Worm (Caenorhabditis elegans) whole organism, L3 larva: ENCODE measurements around the gene fbxa-75.

Experiments
- R02D3.7 ChIP-seq: fragments of 150-350 bp; optimal IDR thresholded peaks from 2 replicates; lab custom pipeline; 2014; ENCODE audit warnings: missing biosample characterization, missing genetic modification characterization
- ama-1 ChIP-seq: fragments of 150-350 bp; optimal IDR thresholded peaks from 2 replicates; lab custom pipeline; 2018
- ceh-28 ChIP-seq: fragments of 150-350 bp; optimal IDR thresholded peaks from 2 replicates; lab custom pipeline; 2014; ENCODE audit warnings: missing biosample characterization, missing genetic modification reagents, missing genetic modification characterization
- daf-12 ChIP-seq: fragments of 150-350 bp; optimal IDR thresholded peaks from 2 replicates; lab custom pipeline; 2014; ENCODE audit warnings: missing biosample characterization, missing genetic modification reagents, missing genetic modification characterization
- eor-1 ChIP-seq, 2 experiments: fragments of 150-350 bp; optimal IDR thresholded peaks; 2 replicates each; lab custom pipeline; 2014 to 2018; ENCODE audit warnings: missing biosample characterization in 2 of 2, missing genetic modification characterization in 2 of 2
- fkh-10 ChIP-seq: sonication (generic microtip); optimal IDR thresholded peaks from 2 replicates; lab custom pipeline; 2017; ENCODE audit warnings: missing biosample characterization, missing genetic modification reagents, missing genetic modification characterization
- lin-39 ChIP-seq: fragments of 150-350 bp; optimal IDR thresholded peaks from 2 replicates; lab custom pipeline; 2018; ENCODE audit warnings: missing biosample characterization, missing genetic modification reagents, missing genetic modification characterization
- mdl-1 ChIP-seq: fragments of 150-350 bp; optimal IDR thresholded peaks from 2 replicates; lab custom pipeline; 2014; ENCODE audit warnings: missing biosample characterization, missing genetic modification characterization
- nfya-1 ChIP-seq: sonication (generic microtip); optimal IDR thresholded peaks from 2 replicates; lab custom pipeline; 2017; ENCODE audit warnings: missing genetic modification characterization, mild to moderate bottlenecking, missing compliant biosample characterization, antibody characterized with exemption, moderate library complexity; ENCODE audit not compliant: insufficient read depth
- nhr-43 ChIP-seq: sonication (generic microtip); optimal IDR thresholded peaks from 2 replicates; lab custom pipeline; 2016; ENCODE audit warnings: mild to moderate bottlenecking, missing genetic modification characterization, missing compliant biosample characterization; ENCODE audit not compliant: poor library complexity, severe bottlenecking
- unc-39 ChIP-seq: sonication (generic microtip); optimal IDR thresholded peaks from 4 replicates; lab custom pipeline; 2017; ENCODE audit warnings: missing biosample characterization, missing genetic modification characterization
- unc-62 ChIP-seq: fragments of 150-350 bp; sonication (generic microtip); optimal IDR thresholded peaks from 4 replicates; lab custom pipeline; 2014; ENCODE audit warnings: missing biosample characterization, missing genetic modification reagents, missing genetic modification characterization
- zag-1 ChIP-seq: fragments of 150-350 bp; optimal IDR thresholded peaks from 2 replicates; lab custom pipeline; 2014; ENCODE audit warnings: missing biosample characterization, missing genetic modification characterization

DNA sequence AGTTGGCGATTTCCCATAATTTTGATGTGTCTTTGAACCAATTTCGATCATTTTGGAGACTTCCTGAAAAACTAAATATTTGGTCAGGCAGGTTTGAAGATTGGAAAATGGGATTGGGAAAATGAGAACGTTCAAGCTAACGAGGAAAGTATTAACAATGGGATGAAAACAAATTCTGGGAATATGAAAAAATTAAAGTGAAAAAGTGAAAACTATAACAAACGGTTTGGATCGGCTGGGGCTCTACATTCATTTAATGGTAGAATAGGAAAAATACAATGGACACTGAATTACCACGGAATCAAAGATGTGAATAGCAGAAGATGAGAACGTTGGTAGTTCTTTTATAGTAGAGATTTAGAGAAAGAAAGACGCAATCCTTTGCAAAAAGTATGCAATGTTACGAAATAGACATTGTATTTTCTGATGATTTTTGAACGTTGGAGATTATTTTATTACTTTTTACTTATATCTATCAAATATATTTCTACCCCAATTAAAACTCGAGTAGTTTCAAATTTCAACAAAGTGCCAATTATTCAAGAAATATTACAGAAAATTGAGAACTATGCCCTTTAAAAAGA lies 14.9 kb upstream of the fbxa-75 start, which contains the start of gene fbxa-50:
- no peak for TF ChIP-seq lin-39
- no peak for TF ChIP-seq mdl-1
- no peak for TF ChIP-seq ama-1 (lab: Kevin White, UChicago)
- TF ChIP-seq nfya-1 (tag; lab: Kevin White, UChicago): no peak
- no peak for TF ChIP-seq R02D3.7
- TF ChIP-seq unc-39: no peak
- TF ChIP-seq unc-62 (GFP tag; lab: Kevin White, UChicago): no peak
- TF ChIP-seq zag-1 (tag; lab: Kevin White, UChicago): no peak
- no peak for TF ChIP-seq daf-12 (tag; lab: Kevin White, UChicago)
- TF ChIP-seq ceh-28 (tag; lab: Kevin White, UChicago): no peak
- no peak for TF ChIP-seq nhr-43 (tag; lab: Kevin White, UChicago)
- TF ChIP-seq eor-1 (tag; optimal IDR thresholded peaks at IDR 0.05; lab: Kevin White, UChicago): no peak
- TF ChIP-seq fkh-10 (GFP tag; lab: Kevin White, UChicago): no peak
